Worm (Caenorhabditis elegans) whole organism, L1 larva: ENCODE data around the gene sre-42.

Source experiments
- C16A3.4 ChIP-seq: fragments of 150-350 bp; optimal IDR thresholded peaks from 2 replicates; lab custom pipeline; 2014; ENCODE audit warnings: missing biosample characterization, missing genetic modification characterization
- jun-1 ChIP-seq: fragments of 150-350 bp; optimal IDR thresholded peaks from 2 replicates; lab custom pipeline; 2014; ENCODE audit warnings: missing biosample characterization, missing genetic modification reagents, missing genetic modification characterization
- nhr-11 ChIP-seq: fragments of 150-350 bp; optimal IDR thresholded peaks from 2 replicates; lab custom pipeline; 2014; ENCODE audit warnings: missing biosample characterization, missing genetic modification characterization
- nhr-19 ChIP-seq: fragments of 200-800 bp; sonication (Bioruptor generic); conservative IDR thresholded peaks from 2 replicates; pipeline ENCODE4 v1.3.6; 2022; ENCODE audit warnings: missing genetic modification characterization, missing compliant biosample characterization
- nhr-20 ChIP-seq: sonication (generic microtip); optimal IDR thresholded peaks from 2 replicates; lab custom pipeline; 2016; ENCODE audit warnings: mild to moderate bottlenecking, missing genetic modification characterization, missing compliant biosample characterization
- nhr-77 ChIP-seq: fragments of 150-350 bp; optimal IDR thresholded peaks from 2 replicates; lab custom pipeline; 2014; ENCODE audit warnings: missing biosample characterization, missing genetic modification characterization
- nhr-90 ChIP-seq: sonication (generic microtip); optimal IDR thresholded peaks from 2 replicates; lab custom pipeline; 2016; ENCODE audit warnings: mild to moderate bottlenecking, missing genetic modification characterization, missing compliant biosample characterization; ENCODE audit not compliant: poor library complexity
- pag-3 ChIP-seq: sonication (generic microtip); optimal IDR thresholded peaks from 2 replicates; lab custom pipeline; 2017; ENCODE audit warnings: missing genetic modification characterization, mild to moderate bottlenecking, missing compliant biosample characterization, antibody characterized with exemption, borderline replicate concordance; ENCODE audit not compliant: insufficient read depth
- skn-1 ChIP-seq: fragments of 150-350 bp; optimal IDR thresholded peaks from 2 replicates; lab custom pipeline; 2014; ENCODE audit warnings: missing biosample characterization, missing genetic modification characterization
- snpc-4 ChIP-seq: fragments of 150-350 bp; optimal IDR thresholded peaks from 2 replicates; lab custom pipeline; 2014; ENCODE audit warnings: missing biosample characterization, missing genetic modification characterization
- zag-1 ChIP-seq: fragments of 150-350 bp; optimal IDR thresholded peaks from 2 replicates; lab custom pipeline; 2014; ENCODE audit warnings: missing biosample characterization, missing genetic modification characterization

DNA sequence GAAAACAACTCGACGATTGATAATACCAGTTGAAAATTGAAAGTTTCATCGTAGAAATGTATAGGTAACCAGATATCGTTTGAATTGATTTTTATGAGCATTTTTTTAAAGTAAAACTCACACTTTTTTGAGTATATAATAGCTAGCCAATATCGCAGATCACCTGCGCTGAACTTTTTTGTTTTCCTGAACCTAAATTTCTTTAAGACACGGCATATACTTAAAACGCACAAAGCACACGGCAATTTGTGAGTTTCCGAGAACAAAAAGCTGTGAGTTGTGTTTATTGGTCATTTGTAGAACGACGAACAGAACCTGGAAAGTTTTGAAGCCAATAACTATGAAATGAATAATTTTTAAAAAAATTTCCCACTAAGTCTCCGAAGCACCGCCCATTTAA lies 15.1 kb upstream of the sre-42 start, which contains the start of gene sre-29:
- TF ChIP-seq skn-1 (no peak), nhr-90 (tag; lab: Kevin White, UChicago) (no peak), pag-3 (tag; lab: Kevin White, UChicago) (no peak), C16A3.4 (tag; lab: Kevin White, UChicago) (no peak), jun-1 (tag; lab: Kevin White, UChicago) (no peak), nhr-19 (no peak), nhr-20 (tag; lab: Kevin White, UChicago) (no peak), nhr-11 (tag; lab: Kevin White, UChicago) (no peak), snpc-4 (no peak), nhr-77 (tag; lab: Kevin White, UChicago) (no peak), zag-1 (no peak)
